Fruit fly (Drosophila melanogaster) whole organism, embryonic: ENCODE measurements around the gene CG17777.

Experiments used
- Aef1 ChIP-seq: fragments of 200-800 bp; sonication (Bioruptor generic); IDR thresholded peaks from 3 replicates; pipeline ENCODE4 v1.3.6; 2022; ENCODE audit warnings: missing biosample characterization, missing genetic modification characterization
- B-H1 ChIP-seq: fragments of 200-800 bp; sonication (Bioruptor generic); IDR thresholded peaks from 3 replicates; pipeline ENCODE4 v1.3.6; 2022; ENCODE audit warnings: missing biosample characterization, missing genetic modification characterization
- CG14667 ChIP-seq: fragments of 200-800 bp; sonication (Bioruptor generic); IDR thresholded peaks from 2 replicates; pipeline ENCODE4 v1.3.6; 2022; ENCODE audit warnings: missing biosample characterization, missing genetic modification characterization
- CG14710 ChIP-seq: fragments of 200-800 bp; sonication (Bioruptor generic); optimal IDR thresholded peaks from 3 replicates; lab custom pipeline; 2019; ENCODE audit warnings: missing biosample characterization, mild to moderate bottlenecking, missing genetic modification characterization, moderate library complexity
- CG1647 ChIP-seq: fragments of 200-800 bp; sonication (Bioruptor generic); optimal IDR thresholded peaks from 3 replicates; lab custom pipeline; 2016; ENCODE audit warnings: missing biosample characterization, missing genetic modification characterization
- CG16813 ChIP-seq: fragments of 200-800 bp; sonication (Bioruptor generic); IDR thresholded peaks from 3 replicates; pipeline ENCODE4 v1.3.6; 2022; ENCODE audit warnings: missing biosample characterization, missing genetic modification characterization; ENCODE audit not compliant: partially characterized antibody
- CG16863 ChIP-seq: fragments of 200-800 bp; sonication (Bioruptor generic); optimal IDR thresholded peaks from 3 replicates; lab custom pipeline; 2016; ENCODE audit warnings: missing biosample characterization, missing genetic modification characterization
- CG17361 ChIP-seq: fragments of 200-800 bp; sonication (Bioruptor generic); IDR thresholded peaks from 3 replicates; pipeline ENCODE4 v1.3.6; 2022; ENCODE audit warnings: missing biosample characterization, missing genetic modification characterization
- CG17612 ChIP-seq: fragments of 200-800 bp; sonication (Bioruptor generic); IDR thresholded peaks from 2 replicates; pipeline ENCODE4 v1.3.6; 2022; ENCODE audit warnings: missing biosample characterization, missing genetic modification characterization
- CG2116 ChIP-seq: fragments of 200-800 bp; sonication (Bioruptor generic); optimal IDR thresholded peaks from 3 replicates; lab custom pipeline; 2018; ENCODE audit warnings: missing biosample characterization, mild to moderate bottlenecking, missing genetic modification characterization
- CG2678 ChIP-seq: fragments of 200-800 bp; sonication (Bioruptor generic); optimal IDR thresholded peaks from 3 replicates; lab custom pipeline; 2019; ENCODE audit warnings: missing biosample characterization, mild to moderate bottlenecking, missing genetic modification characterization, moderate library complexity
- CG3838 ChIP-seq: fragments of 200-800 bp; sonication (Bioruptor generic); optimal IDR thresholded peaks from 3 replicates; lab custom pipeline; 2016; ENCODE audit warnings: missing biosample characterization, missing genetic modification characterization
- CG4424 ChIP-seq: fragments of 200-800 bp; sonication (Bioruptor generic); optimal IDR thresholded peaks from 3 replicates; lab custom pipeline; 2016; ENCODE audit warnings: missing biosample characterization, missing genetic modification characterization
- CG5180 ChIP-seq: fragments of 200-800 bp; sonication (Bioruptor generic); optimal IDR thresholded peaks from 3 replicates; lab custom pipeline; 2017; ENCODE audit warnings: missing biosample characterization, missing genetic modification characterization, mild to moderate bottlenecking, moderate library complexity, missing genetic modification reagents
- Dref ChIP-seq: fragments of 200-800 bp; sonication (Bioruptor generic); IDR thresholded peaks from 2 replicates; pipeline ENCODE4 v1.3.6; 2022; ENCODE audit warnings: missing biosample characterization, missing genetic modification characterization
- Drgx ChIP-seq: fragments of 200-800 bp; sonication (Bioruptor generic); IDR thresholded peaks from 2 replicates; pipeline ENCODE4 v1.3.6; 2022; ENCODE audit warnings: missing biosample characterization, missing genetic modification characterization
- Fer1 ChIP-seq: fragments of 200-800 bp; sonication (Bioruptor generic); optimal IDR thresholded peaks from 2 replicates; lab custom pipeline; 2017; ENCODE audit warnings: missing biosample characterization, mild to moderate bottlenecking, missing genetic modification characterization
- Jarid2 ChIP-seq: fragments of 200-800 bp; sonication (Bioruptor generic); optimal IDR thresholded peaks from 3 replicates; lab custom pipeline; 2017; ENCODE audit warnings: mild to moderate bottlenecking, missing biosample characterization, missing genetic modification reagents, missing genetic modification characterization
- Lpt ChIP-seq: fragments of >200 bp; optimal IDR thresholded peaks from 2 replicates; lab custom pipeline; 2018; ENCODE audit warnings: missing biosample characterization, missing genetic modification characterization
- MESR4 ChIP-seq: fragments of 200-800 bp; sonication (Bioruptor generic); optimal IDR thresholded peaks from 2 replicates; lab custom pipeline; 2018; ENCODE audit warnings: missing biosample characterization, mild to moderate bottlenecking, missing genetic modification characterization, moderate library complexity
- Nf-YB ChIP-seq: fragments of 200-800 bp; sonication (Bioruptor generic); optimal IDR thresholded peaks from 3 replicates; lab custom pipeline; 2019; ENCODE audit warnings: missing biosample characterization, mild to moderate bottlenecking, missing genetic modification characterization, moderate library complexity
- Nf-YC ChIP-seq: fragments of 200-800 bp; optimal IDR thresholded peaks from 3 replicates; lab custom pipeline; 2019; ENCODE audit warnings: missing biosample characterization, mild to moderate bottlenecking, missing genetic modification characterization, moderate library complexity
- Poxn ChIP-seq: fragments of 200-800 bp; sonication (Bioruptor generic); IDR thresholded peaks from 2 replicates; pipeline ENCODE4 v1.3.6; 2022; ENCODE audit warnings: missing biosample characterization, missing genetic modification characterization
- Scr ChIP-seq: fragments of 200-800 bp; sonication (Bioruptor generic); IDR thresholded peaks from 2 replicates; pipeline ENCODE4 v1.3.6; 2022; ENCODE audit warnings: missing biosample characterization, missing genetic modification characterization; ENCODE audit not compliant: partially characterized antibody
- Sox102F ChIP-seq: fragments of 200-800 bp; sonication (Bioruptor generic); optimal IDR thresholded peaks from 2 replicates; lab custom pipeline; 2018; ENCODE audit warnings: missing biosample characterization, mild to moderate bottlenecking, missing genetic modification characterization, moderate library complexity
- TFAM ChIP-seq: fragments of 200-800 bp; sonication (Bioruptor generic); optimal IDR thresholded peaks from 2 replicates; lab custom pipeline; 2017; ENCODE audit warnings: missing biosample characterization, missing genetic modification characterization, inconsistent platforms
- Xbp1 ChIP-seq: fragments of 200-800 bp; sonication (Bioruptor generic); optimal IDR thresholded peaks from 3 replicates; lab custom pipeline; 2016; ENCODE audit warnings: missing biosample characterization, mild to moderate bottlenecking, missing genetic modification characterization
- bowl ChIP-seq: fragments of 200-800 bp; sonication (Bioruptor generic); IDR thresholded peaks from 2 replicates; pipeline ENCODE4 v1.3.6; 2022; ENCODE audit warnings: missing biosample characterization, missing genetic modification characterization
- br ChIP-seq: fragments of >200 bp; optimal IDR thresholded peaks from 2 replicates; lab custom pipeline; 2017
- ci ChIP-seq: fragments of 200-800 bp; sonication (Bioruptor generic); IDR thresholded peaks from 3 replicates; pipeline ENCODE4 v1.3.6; 2022; ENCODE audit warnings: missing biosample characterization, missing genetic modification characterization
- crp ChIP-seq, 2 experiments: fragments of 200-800 bp; sonication (Bioruptor generic); optimal IDR thresholded peaks; 2 replicates in 1 of 2; 3 replicates in 1 of 2; lab custom pipeline; 2017; ENCODE audit warnings: missing biosample characterization in 2 of 2, missing genetic modification characterization in 2 of 2, mild to moderate bottlenecking in 1 of 2, moderate library complexity in 1 of 2
- dan ChIP-seq: fragments of 200-800 bp; sonication (Bioruptor generic); IDR thresholded peaks from 2 replicates; pipeline ENCODE4 v1.3.6; 2022; ENCODE audit warnings: missing biosample characterization, missing genetic modification characterization
- dimm ChIP-seq: fragments of 200-800 bp; sonication (Bioruptor generic); IDR thresholded peaks from 2 replicates; pipeline ENCODE4 v1.3.6; 2022; ENCODE audit warnings: missing biosample characterization, missing genetic modification characterization
- ewg ChIP-seq: fragments of 200-800 bp; sonication (Bioruptor generic); optimal IDR thresholded peaks from 3 replicates; lab custom pipeline; 2017; ENCODE audit warnings: mild to moderate bottlenecking, missing biosample characterization, missing genetic modification reagents, missing genetic modification characterization
- eyg ChIP-seq: fragments of 200-800 bp; sonication (Bioruptor generic); optimal IDR thresholded peaks from 3 replicates; lab custom pipeline; 2016; ENCODE audit warnings: missing biosample characterization, missing genetic modification characterization
- luna ChIP-seq: fragments of 200-800 bp; sonication (Bioruptor generic); optimal IDR thresholded peaks from 2 replicates; lab custom pipeline; 2016; ENCODE audit warnings: missing biosample characterization, missing genetic modification characterization
- maf-S ChIP-seq: fragments of 200-800 bp; sonication (Bioruptor generic); optimal IDR thresholded peaks from 2 replicates; lab custom pipeline; 2016; ENCODE audit warnings: missing biosample characterization, missing genetic modification characterization
- mirr ChIP-seq: fragments of 200-800 bp; sonication (Bioruptor generic); optimal IDR thresholded peaks from 3 replicates; lab custom pipeline; 2018; ENCODE audit warnings: missing biosample characterization, mild to moderate bottlenecking, missing genetic modification characterization
- nom ChIP-seq: fragments of 200-800 bp; sonication (Bioruptor generic); optimal IDR thresholded peaks from 2 replicates; lab custom pipeline; 2017; ENCODE audit warnings: missing biosample characterization, missing genetic modification characterization, mild to moderate bottlenecking, moderate library complexity, missing genetic modification reagents
- oc ChIP-seq: fragments of 200-800 bp; sonication (Bioruptor generic); optimal IDR thresholded peaks from 2 replicates; lab custom pipeline; 2018; ENCODE audit warnings: missing biosample characterization, mild to moderate bottlenecking, missing genetic modification characterization, moderate library complexity
- prd ChIP-seq, 3 experiments: fragments of >200 bp in 2 of 3; fragments of 200-800 bp in 1 of 3; sonication (Bioruptor generic) in 1 of 3; optimal IDR thresholded peaks in 2 of 3; IDR thresholded peaks in 1 of 3; 2 replicates in 2 of 3; 3 replicates in 1 of 3; pipeline versions ENCODE4 v1.3.6 to Lab custom; 2017 to 2022; ENCODE audit warnings: missing biosample characterization in 1 of 3, missing genetic modification characterization in 1 of 3
- rib ChIP-seq: fragments of 200-800 bp; sonication (Bioruptor generic); IDR thresholded peaks from 2 replicates; pipeline ENCODE4 v1.3.6; 2022; ENCODE audit warnings: missing biosample characterization, missing genetic modification characterization
- sd ChIP-seq: fragments of 200-800 bp; sonication (Bioruptor generic); optimal IDR thresholded peaks from 3 replicates; lab custom pipeline; 2018; ENCODE audit warnings: missing biosample characterization, mild to moderate bottlenecking, missing genetic modification characterization, moderate library complexity
- sens ChIP-seq: fragments of 200-800 bp; sonication (Bioruptor generic); peaks from one replicate; lab custom pipeline; 2016; ENCODE audit warnings: missing biosample characterization, missing genetic modification characterization
- sens-2 ChIP-seq: fragments of 200-800 bp; sonication (Bioruptor generic); IDR thresholded peaks from 2 replicates; pipeline ENCODE4 v1.3.6; 2022; ENCODE audit warnings: missing biosample characterization, missing genetic modification characterization
- seq ChIP-seq: fragments of 200-800 bp; sonication (Bioruptor generic); IDR thresholded peaks from 2 replicates; pipeline ENCODE4 v1.3.6; 2022; ENCODE audit warnings: missing biosample characterization, missing genetic modification characterization
- slbo ChIP-seq: fragments of 200-800 bp; sonication (Bioruptor generic); IDR thresholded peaks from 2 replicates; pipeline ENCODE4 v1.3.6; 2022; ENCODE audit warnings: missing biosample characterization, missing genetic modification characterization
- sqz ChIP-seq: fragments of 200-800 bp; sonication (Bioruptor generic); optimal IDR thresholded peaks from 3 replicates; lab custom pipeline; 2018; ENCODE audit warnings: missing biosample characterization, mild to moderate bottlenecking, missing genetic modification characterization
- tio ChIP-seq: fragments of 200-800 bp; sonication (Bioruptor generic); optimal IDR thresholded peaks from 2 replicates; lab custom pipeline; 2017; ENCODE audit warnings: missing biosample characterization, missing genetic modification characterization, inconsistent platforms
- tna ChIP-seq: fragments of 200-800 bp; sonication (Bioruptor generic); IDR thresholded peaks from 2 replicates; pipeline ENCODE4 v1.3.6; 2022; ENCODE audit warnings: missing biosample characterization, missing genetic modification characterization; ENCODE audit not compliant: partially characterized antibody
- toy ChIP-seq: fragments of 200-800 bp; sonication (Bioruptor generic); IDR thresholded peaks from 2 replicates; pipeline ENCODE4 v1.3.6; 2022; ENCODE audit warnings: missing biosample characterization, missing genetic modification characterization
- wdn ChIP-seq: fragments of 200-800 bp; sonication (Bioruptor generic); IDR thresholded peaks from 2 replicates; pipeline ENCODE4 v1.3.6; 2022; ENCODE audit warnings: missing biosample characterization, missing genetic modification characterization

Gene CG17777

DNA sequence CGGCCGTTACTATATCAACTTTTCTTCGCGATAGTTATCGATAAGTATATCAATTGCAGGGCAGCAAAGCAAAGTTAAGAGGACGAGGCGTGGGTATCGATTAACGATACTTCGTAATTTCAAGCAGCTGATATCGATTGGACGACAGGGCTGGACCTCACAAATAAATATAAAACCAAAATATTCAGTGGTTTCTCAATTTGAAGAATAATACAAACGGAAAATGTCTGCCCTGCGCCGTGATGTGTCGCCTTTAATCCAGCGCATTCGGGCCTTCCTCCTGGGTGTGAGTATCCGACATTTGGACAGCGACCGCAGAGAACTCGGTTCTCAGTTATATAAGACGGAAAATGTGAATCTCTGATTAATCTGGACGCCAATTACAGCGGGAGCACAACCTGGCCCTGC is 14.2 kb upstream of the CG17777 start, which contains the start of gene ND-B14.5A (continued):
- TF ChIP-seq nom (GFP tag; lab: Kevin White, UChicago) (peak; percentile 35), Fer1 (peak; percentile 4), MESR4 (GFP tag; lab: Kevin White, UChicago) (peak; percentile 58), CG3838 (no peak), mirr (no peak), rib (GFP tag; lab: Robert Waterston, UW) (no peak), CG1647 (no peak), B-H1 (no peak), tna (GFP tag; lab: Robert Waterston, UW) (peak; percentile 98), sd (tag; lab: Kevin White, UChicago) (no peak), wdn (GFP tag; lab: Robert Waterston, UW) (no peak), toy (no peak), Aef1 (GFP tag; lab: Robert Waterston, UW) (no peak), CG16813 (peak; percentile 93), CG16863 (GFP tag; lab: Kevin White, UChicago) (no peak), prd (optimal IDR thresholded peaks at IDR 0.05; lab: Kevin White, UChicago) (no peak), prd (GFP tag; IDR thresholded peaks at IDR 0.05; lab: Robert Waterston, UW) (no peak), TFAM (GFP tag; lab: Kevin White, UChicago) (no peak), Nf-YB (GFP tag; lab: Kevin White, UChicago) (no peak), luna (no peak), CG2116 (GFP tag; lab: Kevin White, UChicago) (peak; percentile 96), slbo (GFP tag; lab: Robert Waterston, UW) (no peak), oc (tag; lab: Kevin White, UChicago) (no peak), Scr (peak; percentile 90), bowl (GFP tag; lab: Robert Waterston, UW) (no peak), dimm (GFP tag; lab: Robert Waterston, UW) (no peak), CG14710 (tag; lab: Kevin White, UChicago) (peak; percentile 43), seq (GFP tag; lab: Robert Waterston, UW) (no peak), sens (peak; percentile 65), CG5180 (GFP tag; lab: Kevin White, UChicago) (no peak), Drgx (GFP tag; lab: Robert Waterston, UW) (no peak), eyg (GFP tag; lab: Kevin White, UChicago) (no peak), br (lab: Kevin White, UChicago) (no peak), ci (GFP tag; lab: Robert Waterston, UW) (peak; percentile 29; the same call in 1 of the 3 replicates), dan (no peak), crp (GFP tag; optimal IDR thresholded peaks at IDR 0.05; lab: Kevin White, UChicago) (peak in 1 of 2 experiments; percentile 64), sqz (GFP tag; lab: Kevin White, UChicago) (no peak), Poxn (no peak), Xbp1 (no peak), maf-S (GFP tag; lab: Kevin White, UChicago) (no peak), CG17612 (no peak), Sox102F (GFP tag; lab: Kevin White, UChicago) (no peak), CG2678 (no peak), CG14667 (GFP tag; lab: Robert Waterston, UW) (no peak), Lpt (GFP tag; lab: Kevin White, UChicago) (no peak), CG4424 (GFP tag; lab: Kevin White, UChicago) (no peak), Nf-YC (peak; percentile 11), Jarid2 (GFP tag; lab: Kevin White, UChicago) (no peak), Dref (peak; percentile 97), CG17361 (GFP tag; lab: Robert Waterston, UW) (no peak), sens-2 (GFP tag; lab: Robert Waterston, UW) (no peak), ewg (GFP tag; lab: Kevin White, UChicago) (no peak), tio (GFP tag; lab: Kevin White, UChicago) (no peak)
